Fruit fly (Drosophila melanogaster) S2 (cell line): ENCODE measurements around the gene CG34451.

Experiments used
- CG8478 ChIP-seq: fragments of >200 bp; optimal IDR thresholded peaks from 2 replicates; lab custom pipeline; 2018
- CTCF ChIP-seq, 2 experiments: fragments of >200 bp; optimal IDR thresholded peaks; 2 replicates each; lab custom pipeline; 2018

- TF ChIP-seq CTCF (optimal IDR thresholded peaks at IDR 0.05; lab: Kevin White, UChicago) (no peak), CG8478 (lab: Kevin White, UChicago) (no peak)
These were observed 45.7 kb downstream of the CG34451 start for dm6 chr3L:15646182-15646581.
